Fruit fly (Drosophila melanogaster) whole organism, embryonic: Measurements from ENCODE around the gene CG15418.

Experiments used
- B-H1 ChIP-seq: fragments of 200-800 bp; sonication (Bioruptor generic); IDR thresholded peaks from 3 replicates; pipeline ENCODE4 v1.3.6; 2022; ENCODE audit warnings: missing biosample characterization, missing genetic modification characterization
- B-H2 ChIP-seq: fragments of 200-800 bp; sonication (Bioruptor generic); optimal IDR thresholded peaks from 2 replicates; lab custom pipeline; 2018; ENCODE audit warnings: missing biosample characterization, mild to moderate bottlenecking, missing genetic modification characterization
- CG10274 ChIP-seq: fragments of 200-800 bp; sonication (Bioruptor generic); optimal IDR thresholded peaks from 3 replicates; lab custom pipeline; 2017; ENCODE audit warnings: missing biosample characterization, mild to moderate bottlenecking, missing genetic modification characterization
- CG10366 ChIP-seq: fragments of 200-800 bp; sonication (Bioruptor generic); IDR thresholded peaks from 2 replicates; pipeline ENCODE4 v1.3.6; 2022; ENCODE audit warnings: missing biosample characterization, missing genetic modification characterization
- CG11093 ChIP-seq: fragments of 200-800 bp; sonication (Bioruptor generic); IDR thresholded peaks from 3 replicates; pipeline ENCODE4 v1.3.6; 2022; ENCODE audit warnings: missing biosample characterization, missing genetic modification characterization
- CG11696 ChIP-seq: fragments of 200-800 bp; sonication (Bioruptor generic); IDR thresholded peaks from 2 replicates; pipeline ENCODE4 v1.3.6; 2022; ENCODE audit warnings: missing biosample characterization, missing genetic modification characterization
- CG13894 ChIP-seq: fragments of 200-800 bp; sonication (Bioruptor generic); optimal IDR thresholded peaks from 3 replicates; lab custom pipeline; 2018; ENCODE audit warnings: missing biosample characterization, mild to moderate bottlenecking, missing genetic modification characterization, moderate library complexity
- CG14050 ChIP-seq: fragments of 200-800 bp; sonication (Bioruptor generic); IDR thresholded peaks from 3 replicates; pipeline ENCODE4 v1.3.6; 2022; ENCODE audit warnings: missing biosample characterization, missing genetic modification characterization
- CG1647 ChIP-seq: fragments of 200-800 bp; sonication (Bioruptor generic); optimal IDR thresholded peaks from 3 replicates; lab custom pipeline; 2016; ENCODE audit warnings: missing biosample characterization, missing genetic modification characterization
- CG18599 ChIP-seq: fragments of 200-800 bp; sonication (Bioruptor generic); optimal IDR thresholded peaks from 3 replicates; lab custom pipeline; 2017; ENCODE audit warnings: missing biosample characterization, missing genetic modification characterization, mild to moderate bottlenecking, moderate library complexity, missing genetic modification reagents
- CG31365 ChIP-seq: fragments of 200-800 bp; sonication (Bioruptor generic); optimal IDR thresholded peaks from 2 replicates; lab custom pipeline; 2018; ENCODE audit warnings: missing biosample characterization, mild to moderate bottlenecking, missing genetic modification characterization
- CG32532 ChIP-seq: fragments of 200-800 bp; sonication (Bioruptor generic); IDR thresholded peaks from 2 replicates; pipeline ENCODE4 v1.3.6; 2022; ENCODE audit warnings: missing biosample characterization, missing genetic modification characterization
- CG43689 ChIP-seq: fragments of 200-800 bp; sonication (Bioruptor generic); IDR thresholded peaks from 2 replicates; pipeline ENCODE4 v1.3.6; 2022; ENCODE audit warnings: missing biosample characterization, missing genetic modification characterization
- CG5245 ChIP-seq: fragments of 200-800 bp; sonication (Bioruptor generic); optimal IDR thresholded peaks from 3 replicates; lab custom pipeline; 2016; ENCODE audit warnings: missing biosample characterization, missing genetic modification characterization
- CG7839 ChIP-seq: fragments of 200-800 bp; sonication (Bioruptor generic); optimal IDR thresholded peaks from 3 replicates; lab custom pipeline; 2018; ENCODE audit warnings: missing biosample characterization, mild to moderate bottlenecking, missing genetic modification characterization, moderate library complexity
- CG9876 ChIP-seq: fragments of 200-800 bp; sonication (Bioruptor generic); optimal IDR thresholded peaks from 2 replicates; lab custom pipeline; 2016; ENCODE audit warnings: missing biosample characterization, missing genetic modification characterization
- D19A ChIP-seq: fragments of 200-800 bp; optimal IDR thresholded peaks from 3 replicates; lab custom pipeline; 2019; ENCODE audit warnings: missing biosample characterization, mild to moderate bottlenecking, missing genetic modification characterization, moderate library complexity
- D19B ChIP-seq: fragments of 200-800 bp; sonication (Bioruptor generic); optimal IDR thresholded peaks from 2 replicates; lab custom pipeline; 2017; ENCODE audit warnings: missing biosample characterization, mild to moderate bottlenecking, missing genetic modification characterization
- Doc3 ChIP-seq: fragments of 200-800 bp; sonication (Bioruptor generic); IDR thresholded peaks from 3 replicates; pipeline ENCODE4 v1.3.6; 2022; ENCODE audit warnings: missing biosample characterization, missing genetic modification characterization; ENCODE audit not compliant: partially characterized antibody
- Gsc ChIP-seq: fragments of 200-800 bp; sonication (Bioruptor generic); IDR thresholded peaks from 2 replicates; pipeline ENCODE4 v1.3.6; 2022; ENCODE audit warnings: missing biosample characterization, missing genetic modification characterization
- Gug ChIP-seq: fragments of 200-800 bp; sonication (Bioruptor generic); IDR thresholded peaks from 4 replicates; pipeline ENCODE4 v1.3.6; 2022; ENCODE audit warnings: missing biosample characterization, missing genetic modification characterization
- HmgD ChIP-seq: fragments of 200-800 bp; sonication (Bioruptor generic); optimal IDR thresholded peaks from 3 replicates; lab custom pipeline; 2016; ENCODE audit warnings: missing biosample characterization, missing genetic modification characterization
- Hr78 ChIP-seq, 2 experiments: fragments of 200-800 bp in 1 of 2; fragments of >200 bp in 1 of 2; sonication (Bioruptor generic) in 1 of 2; optimal IDR thresholded peaks; 2 replicates each; lab custom pipeline; 2017 to 2019; ENCODE audit warnings: missing biosample characterization in 2 of 2, missing genetic modification characterization in 2 of 2, mild to moderate bottlenecking in 1 of 2, moderate library complexity in 1 of 2
- Myb ChIP-seq: fragments of 200-800 bp; sonication (Bioruptor generic); optimal IDR thresholded peaks from 2 replicates; lab custom pipeline; 2016; ENCODE audit warnings: missing biosample characterization, missing genetic modification characterization
- Nf-YA ChIP-seq: fragments of 200-800 bp; sonication (Bioruptor generic); IDR thresholded peaks from 2 replicates; pipeline ENCODE4 v1.3.6; 2022; ENCODE audit warnings: missing biosample characterization, missing genetic modification characterization
- Oli ChIP-seq: fragments of 200-800 bp; sonication (Bioruptor generic); optimal IDR thresholded peaks from 2 replicates; lab custom pipeline; 2018; ENCODE audit warnings: missing biosample characterization, mild to moderate bottlenecking, missing genetic modification characterization, moderate library complexity
- Side ChIP-seq: fragments of 200-800 bp; sonication (Bioruptor generic); optimal IDR thresholded peaks from 2 replicates; lab custom pipeline; 2016; ENCODE audit warnings: missing biosample characterization, missing genetic modification characterization
- Sin3A ChIP-seq: fragments of >200 bp; optimal IDR thresholded peaks from 2 replicates; lab custom pipeline; 2018
- Sry-β ChIP-seq: fragments of 200-800 bp; sonication (Bioruptor generic); optimal IDR thresholded peaks from 2 replicates; lab custom pipeline; 2018; ENCODE audit warnings: missing biosample characterization, mild to moderate bottlenecking, missing genetic modification characterization, moderate library complexity
- Sry-δ ChIP-seq: fragments of 200-800 bp; sonication (Bioruptor generic); optimal IDR thresholded peaks from 2 replicates; lab custom pipeline; 2016; ENCODE audit warnings: missing biosample characterization, missing genetic modification characterization
- YL-1 ChIP-seq: fragments of 200-800 bp; sonication (Bioruptor generic); optimal IDR thresholded peaks from 3 replicates; lab custom pipeline; 2017; ENCODE audit warnings: missing biosample characterization, mild to moderate bottlenecking, missing genetic modification characterization
- ac ChIP-seq: fragments of 200-800 bp; sonication (Bioruptor generic); optimal IDR thresholded peaks from 3 replicates; lab custom pipeline; 2017; ENCODE audit warnings: missing biosample characterization, mild to moderate bottlenecking, missing genetic modification characterization
- ase ChIP-seq: fragments of 200-800 bp; sonication (Bioruptor generic); IDR thresholded peaks from 3 replicates; pipeline ENCODE4 v1.3.6; 2022; ENCODE audit warnings: missing biosample characterization, missing genetic modification characterization
- bbx ChIP-seq: fragments of 200-800 bp; sonication (Bioruptor generic); IDR thresholded peaks from 2 replicates; pipeline ENCODE4 v1.3.6; 2022; ENCODE audit warnings: missing biosample characterization, missing genetic modification characterization; ENCODE audit not compliant: partially characterized antibody
- corto ChIP-seq: fragments of 200-800 bp; sonication (Bioruptor generic); optimal IDR thresholded peaks from 2 replicates; lab custom pipeline; 2016; ENCODE audit warnings: missing biosample characterization, mild to moderate bottlenecking, missing genetic modification characterization, moderate library complexity
- crc ChIP-seq: fragments of 200-800 bp; sonication (Bioruptor generic); optimal IDR thresholded peaks from 2 replicates; lab custom pipeline; 2016; ENCODE audit warnings: missing biosample characterization, missing genetic modification characterization
- dpn ChIP-seq, 2 experiments: fragments of 200-800 bp; sonication (Bioruptor generic); optimal IDR thresholded peaks; 3 replicates each; lab custom pipeline; 2016; ENCODE audit warnings: missing biosample characterization in 2 of 2, missing genetic modification characterization in 2 of 2
- eyg ChIP-seq: fragments of 200-800 bp; sonication (Bioruptor generic); optimal IDR thresholded peaks from 3 replicates; lab custom pipeline; 2016; ENCODE audit warnings: missing biosample characterization, missing genetic modification characterization
- grn ChIP-seq: fragments of 200-800 bp; sonication (Bioruptor generic); optimal IDR thresholded peaks from 3 replicates; lab custom pipeline; 2017; ENCODE audit warnings: missing biosample characterization, missing genetic modification characterization
- gro ChIP-seq: fragments of 200-800 bp; sonication (Bioruptor generic); optimal IDR thresholded peaks from 2 replicates; lab custom pipeline; 2016; ENCODE audit warnings: missing biosample characterization, missing genetic modification characterization
- hkb ChIP-seq, 2 experiments: fragments of 200-800 bp in 1 of 2; fragments of >200 bp in 1 of 2; sonication (Bioruptor generic) in 1 of 2; IDR thresholded peaks in 1 of 2; optimal IDR thresholded peaks in 1 of 2; 2 replicates each; pipeline versions ENCODE4 v1.3.6 to Lab custom; 2017 to 2022; ENCODE audit warnings: missing biosample characterization in 1 of 2, missing genetic modification characterization in 1 of 2
- lmd ChIP-seq: fragments of 200-800 bp; sonication (Bioruptor generic); IDR thresholded peaks from 2 replicates; pipeline ENCODE4 v1.3.6; 2022; ENCODE audit warnings: missing biosample characterization, missing genetic modification characterization
- nerfin-1 ChIP-seq: fragments of 200-800 bp; sonication (Bioruptor generic); optimal IDR thresholded peaks from 3 replicates; lab custom pipeline; 2019; ENCODE audit warnings: missing biosample characterization, mild to moderate bottlenecking, missing genetic modification characterization, moderate library complexity
- nmo ChIP-seq: fragments of 200-800 bp; sonication (Bioruptor generic); optimal IDR thresholded peaks from 2 replicates; lab custom pipeline; 2018; ENCODE audit warnings: missing biosample characterization, mild to moderate bottlenecking, missing genetic modification characterization, moderate library complexity
- sna ChIP-seq: fragments of 200-800 bp; sonication (Bioruptor generic); IDR thresholded peaks from 2 replicates; pipeline ENCODE4 v1.3.6; 2022; ENCODE audit warnings: missing biosample characterization, missing genetic modification characterization; ENCODE audit not compliant: partially characterized antibody
- sob ChIP-seq: fragments of 200-800 bp; sonication (Bioruptor generic); IDR thresholded peaks from 2 replicates; pipeline ENCODE4 v1.3.6; 2022; ENCODE audit warnings: missing biosample characterization, missing genetic modification characterization
- stwl ChIP-seq: fragments of 200-800 bp; sonication (Bioruptor generic); optimal IDR thresholded peaks from 3 replicates; lab custom pipeline; 2018; ENCODE audit warnings: missing biosample characterization, mild to moderate bottlenecking, missing genetic modification characterization, moderate library complexity
- tap ChIP-seq: fragments of 200-800 bp; optimal IDR thresholded peaks from 3 replicates; lab custom pipeline; 2019; ENCODE audit warnings: missing biosample characterization, mild to moderate bottlenecking, missing genetic modification characterization, moderate library complexity
- zfh1 ChIP-seq: fragments of 200-800 bp; sonication (Bioruptor generic); IDR thresholded peaks from 3 replicates; pipeline ENCODE4 v1.3.6; 2022; ENCODE audit warnings: missing biosample characterization, missing genetic modification characterization

Gene CG15418

DNA sequence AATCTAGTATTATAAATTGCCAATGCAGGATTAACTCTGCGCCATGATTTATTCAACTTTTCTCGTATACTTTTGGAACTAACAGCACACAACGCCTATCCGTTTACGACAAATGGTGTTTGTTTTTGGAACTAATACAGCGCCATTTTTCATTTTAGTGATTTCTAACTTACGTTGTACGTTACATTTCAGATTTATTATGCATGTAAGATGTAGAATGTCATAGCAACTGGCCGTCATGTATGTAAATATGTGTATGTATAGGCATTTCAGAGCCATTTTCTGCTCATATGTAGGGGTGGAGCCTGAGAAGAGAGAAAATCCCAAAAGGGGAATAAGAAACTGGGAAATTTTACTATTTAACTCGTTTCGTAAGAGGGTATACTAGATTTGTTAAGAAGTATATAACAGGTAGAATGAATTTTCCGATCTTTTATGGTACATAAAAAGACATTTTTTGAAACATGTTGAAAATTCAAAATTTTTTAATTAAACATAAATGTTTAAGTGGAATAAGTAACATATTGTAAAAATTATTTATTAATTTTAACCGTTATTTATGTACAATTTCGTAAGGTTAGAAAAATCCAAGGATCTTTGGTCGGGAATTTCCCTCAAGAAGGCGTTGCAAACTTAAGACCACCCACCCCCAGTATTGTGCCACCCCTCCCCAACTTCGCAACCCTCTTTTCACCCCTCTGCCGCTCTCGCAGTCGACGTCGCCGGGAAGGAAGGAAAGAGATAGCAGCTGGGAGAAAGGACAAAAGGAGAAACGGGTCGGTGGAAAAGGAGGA lies 36.0 kb upstream of the CG15418 start (continued):
- TF ChIP-seq crc (no peak), sob (peak; percentile 74), Oli (tag; lab: Kevin White, UChicago) (no peak), CG11696 (GFP tag; lab: Robert Waterston, UW) (no peak), Myb (GFP tag; lab: Kevin White, UChicago) (peak; percentile 55), Doc3 (GFP tag; lab: Robert Waterston, UW) (no peak), Gsc (GFP tag; lab: Robert Waterston, UW) (no peak), CG18599 (GFP tag; lab: Kevin White, UChicago) (peak; percentile 48), Side (peak; percentile 76), B-H2 (GFP tag; lab: Kevin White, UChicago) (peak; percentile 75), D19A (peak; percentile 53), CG31365 (tag; lab: Kevin White, UChicago) (peak; percentile 55), CG32532 (GFP tag; lab: Robert Waterston, UW) (peak; percentile 83), ase (GFP tag; lab: Robert Waterston, UW) (peak; percentile 71; the same call in 2 of the 3 replicates), Nf-YA (GFP tag; lab: Robert Waterston, UW) (no peak), corto (GFP tag; lab: Kevin White, UChicago) (no peak), sna (GFP tag; lab: Robert Waterston, UW) (no peak), nerfin-1 (peak; percentile 100), nmo (GFP tag; lab: Kevin White, UChicago) (peak; percentile 79), CG13894 (tag; lab: Kevin White, UChicago) (peak; percentile 83), CG14050 (GFP tag; lab: Robert Waterston, UW) (no peak), grn (GFP tag; lab: Kevin White, UChicago) (peak; percentile 1), hkb (optimal IDR thresholded peaks at IDR 0.05; lab: Kevin White, UChicago) (no peak), hkb (GFP tag; IDR thresholded peaks at IDR 0.05; lab: Robert Waterston, UW) (peak; percentile 34; the same call in 1 of the 2 replicates), bbx (GFP tag; lab: Robert Waterston, UW) (peak; percentile 81), Gug (0 out of 4 replicates have a peak, but pooled peaks have one; percentile 12), YL-1 (no peak), CG9876 (peak; percentile 52), Sry-β (GFP tag; lab: Kevin White, UChicago) (no peak), Hr78 (GFP tag; optimal IDR thresholded peaks at IDR 0.05; lab: Kevin White, UChicago) (no peak), lmd (GFP tag; lab: Robert Waterston, UW) (peak; percentile 55), CG5245 (GFP tag; lab: Kevin White, UChicago) (peak; percentile 74), CG7839 (tag; lab: Kevin White, UChicago) (peak; percentile 50), D19B (GFP tag; lab: Kevin White, UChicago) (no peak), tap (tag; lab: Kevin White, UChicago) (peak; percentile 10), CG1647 (GFP tag; lab: Kevin White, UChicago) (peak; percentile 66), CG11093 (GFP tag; lab: Robert Waterston, UW) (0 out of 3 replicates have a peak, but pooled peaks have one; percentile 31), ac (no peak), CG10366 (peak; percentile 18; the same call in 1 of the 2 replicates), eyg (GFP tag; lab: Kevin White, UChicago) (no peak), HmgD (peak; percentile 75), stwl (tag; lab: Kevin White, UChicago) (peak; percentile 69), zfh1 (GFP tag; lab: Robert Waterston, UW) (peak; percentile 46; the same call in 2 of the 3 replicates), Sin3A (lab: Kevin White, UChicago) (no peak), gro (GFP tag; lab: Kevin White, UChicago) (peak; percentile 14), Sry-δ (GFP tag; lab: Kevin White, UChicago) (peak; percentile 50), CG43689 (GFP tag; lab: Robert Waterston, UW) (no peak), CG10274 (GFP tag; lab: Kevin White, UChicago) (no peak), dpn (GFP tag; optimal IDR thresholded peaks at IDR 0.05; lab: Kevin White, UChicago) (peak; percentile 43 to 71), B-H1 (GFP tag; lab: Robert Waterston, UW) (peak; percentile 31; the same call in 1 of the 3 replicates)
